Fruit fly (Drosophila melanogaster) whole organism, prepupa: ENCODE measurements around the gene CG12984.

Experiments used
- Blimp-1 ChIP-seq: fragments of 200-800 bp; sonication (Bioruptor generic); optimal IDR thresholded peaks from 3 replicates; lab custom pipeline; 2017; ENCODE audit warnings: missing biosample characterization, missing genetic modification characterization, mild to moderate bottlenecking, moderate library complexity, missing genetic modification reagents
- CG10631 ChIP-seq: fragments of 200-800 bp; sonication (Bioruptor generic); optimal IDR thresholded peaks from 2 replicates; lab custom pipeline; 2016; ENCODE audit warnings: missing biosample characterization, missing genetic modification characterization
- CG10669 ChIP-seq: fragments of 200-800 bp; sonication (Bioruptor generic); optimal IDR thresholded peaks from 3 replicates; lab custom pipeline; 2018; ENCODE audit warnings: missing biosample characterization, mild to moderate bottlenecking, missing genetic modification characterization, moderate library complexity
- CG11294 ChIP-seq: fragments of 200-800 bp; sonication (Bioruptor generic); IDR thresholded peaks from 2 replicates; pipeline ENCODE4 v1.3.6; 2022; ENCODE audit warnings: missing biosample characterization, missing genetic modification characterization
- CG11762 ChIP-seq: fragments of 200-800 bp; sonication (Bioruptor generic); optimal IDR thresholded peaks from 3 replicates; lab custom pipeline; 2016; ENCODE audit warnings: missing biosample characterization, missing genetic modification characterization; ENCODE audit not compliant: insufficient read depth
- CG11902 ChIP-seq: fragments of 200-800 bp; sonication (Bioruptor generic); optimal IDR thresholded peaks from 3 replicates; lab custom pipeline; 2016; ENCODE audit warnings: missing biosample characterization, missing genetic modification characterization
- CG15336 ChIP-seq: fragments of 200-800 bp; sonication (Bioruptor generic); IDR thresholded peaks from 2 replicates; pipeline ENCODE4 v1.3.6; 2022; ENCODE audit warnings: missing biosample characterization, missing genetic modification characterization
- CG1621 ChIP-seq: fragments of 200-800 bp; sonication (Bioruptor generic); optimal IDR thresholded peaks from 3 replicates; lab custom pipeline; 2018; ENCODE audit warnings: missing biosample characterization, mild to moderate bottlenecking, missing genetic modification characterization
- CG16779 ChIP-seq: fragments of 200-800 bp; sonication (Bioruptor generic); optimal IDR thresholded peaks from 3 replicates; lab custom pipeline; 2017; ENCODE audit warnings: missing biosample characterization, mild to moderate bottlenecking, missing genetic modification characterization
- CG31627 ChIP-seq: fragments of 200-800 bp; sonication (Bioruptor generic); optimal IDR thresholded peaks from 3 replicates; lab custom pipeline; 2016; ENCODE audit warnings: missing biosample characterization, missing genetic modification characterization
- CG32006 ChIP-seq: fragments of 200-800 bp; sonication (Bioruptor generic); optimal IDR thresholded peaks from 3 replicates; lab custom pipeline; 2017; ENCODE audit warnings: missing biosample characterization, mild to moderate bottlenecking, missing genetic modification characterization
- CG4318 ChIP-seq: fragments of 200-800 bp; sonication (Bioruptor generic); optimal IDR thresholded peaks from 3 replicates; lab custom pipeline; 2017; ENCODE audit warnings: missing biosample characterization, mild to moderate bottlenecking, missing genetic modification characterization
- CG6808 ChIP-seq: fragments of 200-800 bp; sonication (Bioruptor generic); optimal IDR thresholded peaks from 3 replicates; lab custom pipeline; 2017; ENCODE audit warnings: missing biosample characterization, missing genetic modification characterization, mild to moderate bottlenecking, moderate library complexity, missing genetic modification reagents
- CG6854 ChIP-seq: fragments of 200-800 bp; sonication (Bioruptor generic); optimal IDR thresholded peaks from 2 replicates; lab custom pipeline; 2017; ENCODE audit warnings: missing biosample characterization, mild to moderate bottlenecking, missing genetic modification characterization
- CG8119 ChIP-seq: fragments of 200-800 bp; sonication (Bioruptor generic); IDR thresholded peaks from 3 replicates; pipeline ENCODE4 v1.3.6; 2022; ENCODE audit warnings: missing biosample characterization, missing genetic modification characterization
- CG8319 ChIP-seq: fragments of 200-800 bp; sonication (Bioruptor generic); optimal IDR thresholded peaks from 3 replicates; lab custom pipeline; 2016; ENCODE audit warnings: missing biosample characterization, missing genetic modification characterization
- CG8632 ChIP-seq: fragments of 200-800 bp; sonication (Bioruptor generic); optimal IDR thresholded peaks from 3 replicates; lab custom pipeline; 2016; ENCODE audit warnings: missing biosample characterization, missing genetic modification characterization
- Eip75B ChIP-seq: fragments of 200-800 bp; sonication (Bioruptor generic); optimal IDR thresholded peaks from 3 replicates; lab custom pipeline; 2016; ENCODE audit warnings: missing biosample characterization, missing genetic modification characterization
- Eip78C ChIP-seq: fragments of 200-800 bp; sonication (Bioruptor generic); peaks from one replicate; lab custom pipeline; 2016; ENCODE audit warnings: missing biosample characterization, missing genetic modification characterization
- Eip93F ChIP-seq: fragments of 200-800 bp; sonication (Bioruptor generic); optimal IDR thresholded peaks from 2 replicates; lab custom pipeline; 2016; ENCODE audit warnings: missing biosample characterization, mild to moderate bottlenecking, missing genetic modification characterization
- Ets21C ChIP-seq: fragments of 200-800 bp; sonication (Bioruptor generic); optimal IDR thresholded peaks from 3 replicates; lab custom pipeline; 2016; ENCODE audit warnings: missing biosample characterization, missing genetic modification characterization
- Ets96B ChIP-seq: fragments of 200-800 bp; optimal IDR thresholded peaks from 2 replicates; lab custom pipeline; 2019; ENCODE audit warnings: missing biosample characterization, mild to moderate bottlenecking, missing genetic modification characterization, moderate library complexity
- Gug ChIP-seq: fragments of 200-800 bp; sonication (Bioruptor generic); IDR thresholded peaks from 2 replicates; pipeline ENCODE4 v1.3.6; 2022; ENCODE audit warnings: missing biosample characterization, missing genetic modification characterization
- Hr38 ChIP-seq: sonication (Bioruptor generic); optimal IDR thresholded peaks from 2 replicates; lab custom pipeline; 2016; ENCODE audit warnings: missing biosample characterization, missing genetic modification characterization
- Lpt ChIP-seq: fragments of 200-800 bp; sonication (Bioruptor generic); optimal IDR thresholded peaks from 3 replicates; lab custom pipeline; 2016; ENCODE audit warnings: missing biosample characterization, missing genetic modification characterization
- Sox102F ChIP-seq: fragments of 200-800 bp; sonication (Bioruptor generic); optimal IDR thresholded peaks from 2 replicates; lab custom pipeline; 2016; ENCODE audit warnings: missing biosample characterization, mild to moderate bottlenecking, missing genetic modification characterization
- achi ChIP-seq: fragments of 200-800 bp; sonication (Bioruptor generic); optimal IDR thresholded peaks from 3 replicates; lab custom pipeline; 2016; ENCODE audit warnings: missing biosample characterization, missing genetic modification characterization
- cyc ChIP-seq: fragments of 200-800 bp; sonication (Bioruptor generic); optimal IDR thresholded peaks from 3 replicates; lab custom pipeline; 2016; ENCODE audit warnings: missing biosample characterization, missing genetic modification characterization
- dac ChIP-seq: fragments of 200-800 bp; sonication (Bioruptor generic); optimal IDR thresholded peaks from 2 replicates; lab custom pipeline; 2017; ENCODE audit warnings: missing biosample characterization, mild to moderate bottlenecking, missing genetic modification characterization
- dsx ChIP-seq: fragments of 200-800 bp; optimal IDR thresholded peaks from 3 replicates; lab custom pipeline; 2019; ENCODE audit warnings: missing biosample characterization, mild to moderate bottlenecking, missing genetic modification characterization, moderate library complexity; ENCODE audit not compliant: poor library complexity, severe bottlenecking
- fkh ChIP-seq: fragments of 200-800 bp; sonication (Bioruptor generic); optimal IDR thresholded peaks from 3 replicates; lab custom pipeline; 2017; ENCODE audit warnings: missing biosample characterization, mild to moderate bottlenecking, missing genetic modification characterization, moderate library complexity
- lz ChIP-seq: fragments of 200-800 bp; sonication (Bioruptor generic); optimal IDR thresholded peaks from 3 replicates; lab custom pipeline; 2016; ENCODE audit warnings: missing biosample characterization, missing genetic modification characterization
- spab ChIP-seq: fragments of 200-800 bp; sonication (Bioruptor generic); optimal IDR thresholded peaks from 2 replicates; lab custom pipeline; 2017; ENCODE audit warnings: missing biosample characterization, mild to moderate bottlenecking, missing genetic modification characterization, missing genetic modification reagents
- vri ChIP-seq: fragments of 200-800 bp; sonication (Bioruptor generic); optimal IDR thresholded peaks from 3 replicates; lab custom pipeline; 2016; ENCODE audit warnings: missing biosample characterization, mild to moderate bottlenecking, missing genetic modification characterization

The CG12984 gene

dm6 chr3L:20966662-20967061, 24.8 kb upstream of the CG12984 start, which contains the start of gene CG12983:
Gene CG12983 (minus strand): TSS chr3L:20966762.
- no peak for TF ChIP-seq Ets96B (tag; lab: Kevin White, UChicago)
- no peak for TF ChIP-seq CG11762 (GFP tag; lab: Kevin White, UChicago)
- TF ChIP-seq CG8632 (GFP tag; lab: Kevin White, UChicago), result no peak
- TF ChIP-seq Ets21C, result no peak
- TF ChIP-seq CG6854 (GFP tag; lab: Kevin White, UChicago), result no peak
- no peak for TF ChIP-seq Eip75B
- TF ChIP-seq CG31627 (GFP tag; lab: Kevin White, UChicago), result no peak
- no peak for TF ChIP-seq CG8119 (GFP tag; lab: Robert Waterston, UW)
- no peak for TF ChIP-seq CG10631 (GFP tag; lab: Kevin White, UChicago)
- TF ChIP-seq lz (GFP tag; lab: Kevin White, UChicago), result no peak
- no peak for TF ChIP-seq cyc
- no peak for TF ChIP-seq achi
- TF ChIP-seq dac (GFP tag; lab: Kevin White, UChicago), result no peak

- TF ChIP-seq CG4318 (GFP tag; lab: Kevin White, UChicago) (no peak), Lpt (GFP tag; lab: Kevin White, UChicago) (no peak), Eip78C (GFP tag; lab: Kevin White, UChicago) (no peak), spab (GFP tag; lab: Kevin White, UChicago) (no peak), fkh (GFP tag; lab: Kevin White, UChicago) (no peak), Sox102F (GFP tag; lab: Kevin White, UChicago) (no peak), Ets96B (tag; lab: Kevin White, UChicago) (no peak), CG8319 (no peak), CG1621 (tag; lab: Kevin White, UChicago) (no peak), Hr38 (GFP tag; lab: Kevin White, UChicago) (no peak)
- TF ChIP-seq, all 60 proteins: peak for 0
Observed at dm6 chr3L:20970563-20970962, 20.9 kb upstream of the CG12984 start, which contains the start of gene CG33287. Gene CG33287 (minus strand): TSS chr3L:20970663.

dm6 chr3L:20974600-20974999, 16.9 kb upstream of the CG12984 start, which contains the start of gene CG33286:
Gene CG33286 (minus strand): TSS chr3L:20974700.
- TF ChIP-seq CG6808 (GFP tag; lab: Kevin White, UChicago) (no peak), Eip75B (no peak), CG8119 (GFP tag; lab: Robert Waterston, UW) (no peak), Blimp-1 (GFP tag; lab: Kevin White, UChicago) (no peak), spab (GFP tag; lab: Kevin White, UChicago) (no peak), achi (no peak), Eip93F (GFP tag; lab: Kevin White, UChicago) (no peak), CG10669 (GFP tag; lab: Kevin White, UChicago) (no peak), dsx (GFP tag; lab: Kevin White, UChicago) (no peak), Hr38 (GFP tag; lab: Kevin White, UChicago) (no peak), CG8319 (no peak), cyc (no peak), CG11902 (GFP tag; lab: Kevin White, UChicago) (no peak), CG16779 (tag; lab: Kevin White, UChicago) (no peak), lz (GFP tag; lab: Kevin White, UChicago) (no peak)

- no peak for TF ChIP-seq CG15336
- TF ChIP-seq vri (GFP tag; lab: Kevin White, UChicago), result no peak
- no peak for TF ChIP-seq Gug
- no peak for TF ChIP-seq CG32006 (GFP tag; lab: Kevin White, UChicago)
- no peak for TF ChIP-seq CG11294 (GFP tag; lab: Robert Waterston, UW)
Observed at dm6 chr3L:20976383-20976782, 15.1 kb upstream of the CG12984 start.
